Worm (Caenorhabditis elegans) whole organism, L4 larva: ENCODE measurements around the gene nlp-50.
A peak's percentile ranks its signal among the peaks of the same experiment; 100 is the strongest.

Experiments
- F10B5.3 ChIP-seq: sonication (generic microtip); optimal IDR thresholded peaks from 2 replicates; lab custom pipeline; 2016; ENCODE audit warnings: mild to moderate bottlenecking, missing genetic modification characterization, missing compliant biosample characterization
- F37D6.2 ChIP-seq: sonication (generic microtip); optimal IDR thresholded peaks from 2 replicates; lab custom pipeline; 2016; ENCODE audit warnings: mild to moderate bottlenecking, missing genetic modification characterization, missing compliant biosample characterization
- F44E2.7 ChIP-seq: fragments of 200-800 bp; sonication (Bioruptor generic); IDR thresholded peaks from 2 replicates; pipeline ENCODE4 v2.1.2; 2022; ENCODE audit warnings: missing genetic modification characterization, missing compliant biosample characterization
- ZK337.2 ChIP-seq: fragments of 200-800 bp; sonication (Bioruptor generic); IDR thresholded peaks from 2 replicates; pipeline ENCODE4 v1.3.6; 2022; ENCODE audit warnings: missing genetic modification reagents, missing genetic modification characterization, missing compliant biosample characterization
- ZK546.5 ChIP-seq, 2 experiments: sonication (generic microtip); optimal IDR thresholded peaks; 2 replicates each; lab custom pipeline; 2017; ENCODE audit warnings: missing biosample characterization in 2 of 2, missing genetic modification characterization in 2 of 2
- ama-1 ChIP-seq: fragments of 150-350 bp; optimal IDR thresholded peaks from 2 replicates; lab custom pipeline; 2014; ENCODE audit warnings: inconsistent platforms, mixed read lengths
- arid-1 ChIP-seq: fragments of 200-800 bp; sonication (Bioruptor generic); conservative IDR thresholded peaks from 2 replicates; pipeline ENCODE4 v1.3.6; 2022; ENCODE audit warnings: missing genetic modification reagents, missing genetic modification characterization, missing compliant biosample characterization
- ceh-20 ChIP-seq: fragments of 200-800 bp; sonication (Bioruptor generic); IDR thresholded peaks from 2 replicates; pipeline ENCODE4 v1.3.6; 2022; ENCODE audit warnings: missing genetic modification reagents, missing genetic modification characterization, missing compliant biosample characterization
- ceh-28 ChIP-seq: fragments of 150-350 bp; optimal IDR thresholded peaks from 2 replicates; lab custom pipeline; 2014; ENCODE audit warnings: missing biosample characterization, missing genetic modification reagents, missing genetic modification characterization
- ceh-32 ChIP-seq: sonication (generic microtip); optimal IDR thresholded peaks from 2 replicates; lab custom pipeline; 2016; ENCODE audit warnings: mild to moderate bottlenecking, missing genetic modification characterization, missing compliant biosample characterization; ENCODE audit not compliant: poor library complexity
- cey-2 ChIP-seq: sonication (generic microtip); optimal IDR thresholded peaks from 3 replicates; lab custom pipeline; 2017; ENCODE audit warnings: missing genetic modification characterization, mild to moderate bottlenecking, missing compliant biosample characterization, antibody characterized with exemption, borderline replicate concordance; ENCODE audit not compliant: insufficient read depth
- daf-16 ChIP-seq, 3 experiments: sonication (generic microtip); optimal IDR thresholded peaks; 2 replicates each; lab custom pipeline; 2016 to 2017; ENCODE audit warnings: missing genetic modification characterization in 3 of 3, missing genetic modification reagents in 3 of 3, mild to moderate bottlenecking in 2 of 3, missing compliant biosample characterization in 2 of 3, missing biosample characterization in 1 of 3, moderate library complexity in 1 of 3
- daf-19 ChIP-seq: fragments of 200-800 bp; sonication (Bioruptor generic); conservative IDR thresholded peaks from 2 replicates; pipeline ENCODE4 v1.3.6; 2022; ENCODE audit warnings: missing genetic modification characterization, missing compliant biosample characterization
- dmd-9 ChIP-seq: fragments of 200-800 bp; sonication (Bioruptor generic); IDR thresholded peaks from 2 replicates; pipeline ENCODE4 v1.3.6; 2022; ENCODE audit warnings: missing genetic modification reagents, missing genetic modification characterization, missing compliant biosample characterization
- dpl-1 ChIP-seq: fragments of 150-350 bp; optimal IDR thresholded peaks from 2 replicates; lab custom pipeline; 2014; ENCODE audit warnings: missing biosample characterization, missing genetic modification reagents, missing genetic modification characterization
- fkh-10 ChIP-seq: fragments of 150-350 bp; optimal IDR thresholded peaks from 2 replicates; lab custom pipeline; 2014; ENCODE audit warnings: missing biosample characterization, missing genetic modification reagents, missing genetic modification characterization
- fos-1 ChIP-seq: fragments of 150-350 bp; optimal IDR thresholded peaks from 2 replicates; lab custom pipeline; 2014; ENCODE audit warnings: missing biosample characterization, missing genetic modification characterization
- gei-8 ChIP-seq: fragments of 200-800 bp; sonication (Bioruptor generic); optimal IDR thresholded peaks from 2 replicates; lab custom pipeline; 2018; ENCODE audit warnings: mild to moderate bottlenecking, missing genetic modification characterization, missing compliant biosample characterization
- hif-1 ChIP-seq, 2 experiments: sonication (generic microtip); optimal IDR thresholded peaks; 2 replicates each; lab custom pipeline; 2016 to 2017; ENCODE audit warnings: missing compliant biosample characterization in 2 of 2, missing genetic modification characterization in 2 of 2, missing genetic modification reagents in 2 of 2, missing genotype in 2 of 2, mild to moderate bottlenecking in 1 of 2
- hlh-30 ChIP-seq: sonication (generic microtip); optimal IDR thresholded peaks from 2 replicates; lab custom pipeline; 2017; ENCODE audit warnings: antibody characterized with exemption, mild to moderate bottlenecking, missing genetic modification characterization, missing compliant biosample characterization; ENCODE audit not compliant: insufficient read depth
- hmg-1.1 ChIP-seq: fragments of 200-800 bp; sonication (Bioruptor generic); IDR thresholded peaks from 2 replicates; pipeline ENCODE4 v1.3.6; 2022; ENCODE audit warnings: missing genetic modification reagents, missing genetic modification characterization, missing compliant biosample characterization
- lim-7 ChIP-seq: fragments of 200-800 bp; sonication (Bioruptor generic); IDR thresholded peaks from 2 replicates; pipeline ENCODE4 v1.3.6; 2022; ENCODE audit warnings: missing genetic modification characterization, missing compliant biosample characterization
- lin-1 ChIP-seq: fragments of 200-800 bp; sonication (Bioruptor generic); IDR thresholded peaks from 2 replicates; pipeline ENCODE4 v1.3.6; 2022; ENCODE audit warnings: missing genetic modification reagents, missing genetic modification characterization, missing compliant biosample characterization
- lin-15B ChIP-seq: fragments of 150-350 bp; sonication (generic microtip); optimal IDR thresholded peaks from 3 replicates; lab custom pipeline; 2014; ENCODE audit warnings: missing biosample characterization, missing genetic modification characterization
- lin-38 ChIP-seq: fragments of 200-800 bp; sonication (Bioruptor generic); IDR thresholded peaks from 2 replicates; pipeline ENCODE4 v1.3.6; 2022; ENCODE audit warnings: missing genetic modification reagents, missing genetic modification characterization, missing compliant biosample characterization
- lsy-2 ChIP-seq, 2 experiments: fragments of 150-350 bp in 1 of 2; sonication (generic microtip) in 1 of 2; optimal IDR thresholded peaks; 2 replicates each; lab custom pipeline; 2014 to 2017; ENCODE audit warnings: missing biosample characterization in 2 of 2, missing genetic modification characterization in 2 of 2
- madf-5 ChIP-seq, 2 experiments: fragments of 200-800 bp; sonication (Bioruptor generic); IDR thresholded peaks; 2 replicates each; pipeline ENCODE4 v1.3.6; 2022; ENCODE audit warnings: missing compliant biosample characterization in 2 of 2, missing genetic modification characterization in 2 of 2
- madf-9 ChIP-seq: fragments of 200-800 bp; sonication (Bioruptor generic); conservative IDR thresholded peaks from 2 replicates; pipeline ENCODE4 v1.3.6; 2022; ENCODE audit warnings: missing genetic modification reagents, missing genetic modification characterization, missing compliant biosample characterization
- mdl-1 ChIP-seq, 2 experiments: fragments of 150-350 bp in 1 of 2; sonication (generic microtip) in 1 of 2; optimal IDR thresholded peaks; 2 replicates each; lab custom pipeline; 2014 to 2017; ENCODE audit warnings: missing biosample characterization in 2 of 2, missing genetic modification characterization in 2 of 2
- mes-2 ChIP-seq: sonication (generic microtip); optimal IDR thresholded peaks from 2 replicates; lab custom pipeline; 2016; ENCODE audit warnings: missing genotype, mild to moderate bottlenecking, missing genetic modification characterization, missing compliant biosample characterization; ENCODE audit not compliant: poor library complexity, severe bottlenecking
- mxl-3 ChIP-seq: fragments of 200-800 bp; sonication (Bioruptor generic); optimal IDR thresholded peaks from 2 replicates; lab custom pipeline; 2018; ENCODE audit warnings: mild to moderate bottlenecking, missing genetic modification characterization, missing compliant biosample characterization
- nhr-10 ChIP-seq: fragments of 150-350 bp; optimal IDR thresholded peaks from 2 replicates; lab custom pipeline; 2014; ENCODE audit warnings: missing biosample characterization, missing genetic modification characterization
- nhr-11 ChIP-seq: fragments of 150-350 bp; optimal IDR thresholded peaks from 2 replicates; lab custom pipeline; 2014; ENCODE audit warnings: missing biosample characterization, missing genetic modification characterization
- nhr-25 ChIP-seq: sonication (generic microtip); optimal IDR thresholded peaks from 2 replicates; lab custom pipeline; 2017; ENCODE audit warnings: missing genetic modification characterization, mild to moderate bottlenecking, missing compliant biosample characterization, antibody characterized with exemption, moderate library complexity, borderline replicate concordance; ENCODE audit not compliant: insufficient read depth
- nhr-28 ChIP-seq: fragments of 150-350 bp; optimal IDR thresholded peaks from 2 replicates; lab custom pipeline; 2014; ENCODE audit warnings: missing biosample characterization, missing genetic modification characterization
- nhr-42 ChIP-seq: fragments of 200-800 bp; sonication (Bioruptor generic); IDR thresholded peaks from 2 replicates; pipeline ENCODE4 v1.3.6; 2022; ENCODE audit warnings: missing genetic modification characterization, missing compliant biosample characterization
- nhr-77 ChIP-seq: fragments of 150-350 bp; optimal IDR thresholded peaks from 2 replicates; lab custom pipeline; 2014; ENCODE audit warnings: missing biosample characterization, missing genetic modification characterization
- php-3 ChIP-seq: fragments of 200-800 bp; sonication (Bioruptor generic); IDR thresholded peaks from 2 replicates; pipeline ENCODE4 v1.3.6; 2022; ENCODE audit warnings: missing genetic modification reagents, missing genetic modification characterization, missing compliant biosample characterization
- rbr-2 ChIP-seq: sonication (generic microtip); optimal IDR thresholded peaks from 2 replicates; lab custom pipeline; 2016; ENCODE audit warnings: missing genotype, missing genetic modification characterization, missing compliant biosample characterization
- saeg-2 ChIP-seq: fragments of 200-800 bp; sonication (Bioruptor generic); IDR thresholded peaks from 2 replicates; pipeline ENCODE4 v1.3.6; 2022; ENCODE audit warnings: missing genetic modification reagents, missing genetic modification characterization, missing compliant biosample characterization
- skn-1 ChIP-seq: fragments of 150-350 bp; optimal IDR thresholded peaks from 2 replicates; lab custom pipeline; 2014; ENCODE audit warnings: missing biosample characterization, missing genetic modification characterization
- unc-130 ChIP-seq: sonication (generic microtip); optimal IDR thresholded peaks from 2 replicates; lab custom pipeline; 2016; ENCODE audit warnings: missing genetic modification reagents, missing genetic modification characterization, missing compliant biosample characterization
- zag-1 ChIP-seq: fragments of 150-350 bp; optimal IDR thresholded peaks from 2 replicates; lab custom pipeline; 2014; ENCODE audit warnings: missing biosample characterization, missing genetic modification characterization
- zip-2 ChIP-seq: fragments of 150-350 bp; optimal IDR thresholded peaks from 2 replicates; lab custom pipeline; 2014; ENCODE audit warnings: missing biosample characterization, missing genetic modification characterization
- ztf-11 ChIP-seq: fragments of 150-350 bp; optimal IDR thresholded peaks from 2 replicates; lab custom pipeline; 2014; ENCODE audit warnings: missing biosample characterization, missing genetic modification characterization

nlp-50 gene

ce11 chrII:6741428-6741827 lies 23.4 kb upstream of the nlp-50 start, which contains the start of gene exos-8 (continued):
- TF ChIP-seq dmd-9 (peak; percentile 51; the same call in 1 of the 2 replicates), rbr-2 (tag; lab: Kevin White, UChicago) (peak; percentile 65), madf-5 (GFP tag; IDR thresholded peaks at IDR 0.05; lab: Robert Waterston, UW) (no peak), nhr-28 (tag; lab: Kevin White, UChicago) (peak; percentile 66), fkh-10 (no peak), cey-2 (tag; lab: Kevin White, UChicago) (no peak), lin-1 (GFP tag; lab: Robert Waterston, UW) (no peak), ZK337.2 (GFP tag; lab: Robert Waterston, UW) (peak; percentile 65; the same call in 1 of the 2 replicates), ztf-11 (tag; lab: Kevin White, UChicago) (no peak), lsy-2 (tag; optimal IDR thresholded peaks at IDR 0.05; lab: Kevin White, UChicago) (peak in 1 of 2 experiments; percentile 85), nhr-77 (tag; lab: Kevin White, UChicago) (peak; percentile 80), lim-7 (GFP tag; lab: Robert Waterston, UW) (no peak), lin-15B (tag; lab: Kevin White, UChicago) (no peak), daf-16 (GFP tag; optimal IDR thresholded peaks at IDR 0.05; lab: Kevin White, UChicago) (no peak), daf-16 (tag; optimal IDR thresholded peaks at IDR 0.05; lab: Kevin White, UChicago) (no peak), hmg-1.1 (GFP tag; lab: Robert Waterston, UW) (peak; percentile 58; the same call in 1 of the 2 replicates), ceh-28 (tag; lab: Kevin White, UChicago) (no peak), saeg-2 (no peak), zip-2 (tag; lab: Kevin White, UChicago) (no peak), hif-1 (tag; optimal IDR thresholded peaks at IDR 0.05; lab: Kevin White, UChicago) (peak in 1 of 2 experiments; percentile 78), ama-1 (no peak), lin-38 (GFP tag; lab: Robert Waterston, UW) (peak; percentile 96), zag-1 (tag; lab: Kevin White, UChicago) (no peak)

ce11 chrII:6742614-6743013 lies 22.2 kb upstream of the nlp-50 start, which contains the start of gene F41G3.6:
F41G3.6 (plus strand) TSS chrII:6742914.
- TF ChIP-seq hmg-1.1 (GFP tag; lab: Robert Waterston, UW) (no peak), lin-38 (GFP tag; lab: Robert Waterston, UW) (no peak)

- no peak for TF ChIP-seq nhr-25 (tag; lab: Kevin White, UChicago)
- no peak for TF ChIP-seq daf-19 (GFP tag; lab: Robert Waterston, UW)
- no peak for TF ChIP-seq mxl-3 (GFP tag; lab: Kevin White, UChicago)
- no peak for TF ChIP-seq madf-9
- no peak for TF ChIP-seq mes-2 (tag; lab: Kevin White, UChicago)
- TF ChIP-seq ceh-20 (GFP tag; lab: Robert Waterston, UW) = no peak
- TF ChIP-seq F10B5.3 = no peak
- TF ChIP-seq nhr-10 (tag; lab: Kevin White, UChicago) = no peak
- no peak for TF ChIP-seq hmg-1.1 (GFP tag; lab: Robert Waterston, UW)
- TF ChIP-seq mdl-1 (tag; optimal IDR thresholded peaks at IDR 0.05; lab: Kevin White, UChicago) = no peak
- no peak for TF ChIP-seq nhr-11 (tag; lab: Kevin White, UChicago)
- no peak for TF ChIP-seq F44E2.7 (GFP tag; lab: Robert Waterston, UW)
Measured at ce11 chrII:6744648-6745047, 20.2 kb upstream of the nlp-50 start, which contains the start of gene ins-15. ins-15 (minus strand) TSS chrII:6744748.

ce11 chrII:6745783-6746182 lies 19.1 kb upstream of the nlp-50 start, which contains the start of gene ins-14:
ins-14 (minus strand) TSS chrII:6745814.
- TF ChIP-seq lim-7 (GFP tag; lab: Robert Waterston, UW) = no peak
- TF ChIP-seq hlh-30 (tag; lab: Kevin White, UChicago) = no peak
- TF ChIP-seq ZK546.5 (tag; optimal IDR thresholded peaks at IDR 0.05; lab: Kevin White, UChicago) = no peak
- no peak for TF ChIP-seq ceh-32 (tag; lab: Kevin White, UChicago)
- TF ChIP-seq nhr-42 = no peak
- no peak for TF ChIP-seq daf-16 (GFP tag; optimal IDR thresholded peaks at IDR 0.05; lab: Kevin White, UChicago)
- TF ChIP-seq daf-16 (tag; optimal IDR thresholded peaks at IDR 0.05; lab: Kevin White, UChicago) = no peak
- TF ChIP-seq arid-1 (GFP tag; lab: Robert Waterston, UW) = no peak
- no peak for TF ChIP-seq skn-1 (tag; lab: Kevin White, UChicago)
- TF ChIP-seq dpl-1 (GFP tag; lab: Kevin White, UChicago) = no peak
- no peak for TF ChIP-seq gei-8 (GFP tag; lab: Kevin White, UChicago)
- no peak for TF ChIP-seq nhr-77 (tag; lab: Kevin White, UChicago)
- TF ChIP-seq php-3 (GFP tag; lab: Robert Waterston, UW) = no peak
- TF ChIP-seq mxl-3 (GFP tag; lab: Kevin White, UChicago) = no peak
- TF ChIP-seq unc-130 (GFP tag; lab: Kevin White, UChicago) = no peak
- TF ChIP-seq nhr-28 (tag; lab: Kevin White, UChicago) = no peak
- no peak for TF ChIP-seq F37D6.2 (tag; lab: Kevin White, UChicago)
- TF ChIP-seq fos-1 (tag; lab: Kevin White, UChicago) = no peak
